Worm (Caenorhabditis elegans): ENCODE measurements around the gene EGAP9.4.

DNA sequence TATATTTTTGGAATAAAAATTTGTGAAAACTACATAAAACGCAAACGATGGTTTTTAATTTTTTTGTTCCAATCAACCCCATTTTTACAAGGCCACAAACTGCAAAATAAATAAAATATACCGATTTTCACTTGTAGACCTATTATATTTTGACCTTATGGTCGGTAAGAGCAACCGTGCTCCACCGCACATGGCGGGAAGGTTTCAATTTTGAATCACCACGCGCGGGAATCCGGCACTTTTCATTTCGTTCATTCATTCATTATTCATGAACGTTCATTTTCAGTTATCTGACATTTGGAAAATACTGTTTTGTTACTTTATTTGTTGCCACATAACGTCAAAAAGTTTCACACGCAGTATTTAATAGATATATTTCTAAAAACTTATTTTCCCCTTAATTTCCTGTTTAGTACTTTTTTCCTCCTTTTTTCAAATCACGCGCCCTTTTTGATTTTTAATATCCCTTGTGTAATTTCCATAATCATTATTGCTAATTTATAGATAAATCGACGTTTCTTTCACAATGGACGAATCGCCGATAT, 17.1 kb downstream of the EGAP9.4 start, which contains the start of gene hcp-1:
- TF ChIP-seq hmg-4 (GFP tag; optimal IDR thresholded peaks at IDR 0.05) (no peak), ama-1 (optimal IDR thresholded peaks at IDR 0.05) (no peak), tbx-11 (GFP tag; IDR thresholded peaks at IDR 0.05) (no peak)

Measured in whole organism, early embryonic.